Worm (Caenorhabditis elegans) whole organism, L4 larva: ENCODE data around the gene scb-1.
A peak's percentile ranks its signal among the peaks of the same experiment; 100 is the strongest.

Source experiments
- F10B5.3 ChIP-seq: sonication (generic microtip); optimal IDR thresholded peaks from 2 replicates; lab custom pipeline; 2016; ENCODE audit warnings: mild to moderate bottlenecking, missing genetic modification characterization, missing compliant biosample characterization
- F37D6.2 ChIP-seq: sonication (generic microtip); optimal IDR thresholded peaks from 2 replicates; lab custom pipeline; 2016; ENCODE audit warnings: mild to moderate bottlenecking, missing genetic modification characterization, missing compliant biosample characterization
- F49E8.2 ChIP-seq: sonication (generic microtip); optimal IDR thresholded peaks from 2 replicates; lab custom pipeline; 2016; ENCODE audit warnings: missing compliant biosample characterization, mild to moderate bottlenecking, missing genetic modification characterization, borderline replicate concordance
- T26A8.4 ChIP-seq: fragments of 200-800 bp; sonication (Bioruptor generic); IDR thresholded peaks from 2 replicates; pipeline ENCODE4 v1.3.6; 2022; ENCODE audit warnings: missing genetic modification characterization, missing compliant biosample characterization
- Y48G9A.11 ChIP-seq: fragments of 200-800 bp; sonication (Bioruptor generic); IDR thresholded peaks from 2 replicates; pipeline ENCODE4 v1.3.6; 2022; ENCODE audit warnings: missing genetic modification reagents, missing genetic modification characterization, missing compliant biosample characterization
- aly-2 ChIP-seq: sonication (generic microtip); optimal IDR thresholded peaks from 2 replicates; lab custom pipeline; 2018; ENCODE audit warnings: missing biosample characterization, missing genetic modification characterization
- attf-4 ChIP-seq: sonication (generic microtip); optimal IDR thresholded peaks from 3 replicates; lab custom pipeline; 2017; ENCODE audit warnings: missing biosample characterization, missing genetic modification characterization
- ceh-20 ChIP-seq: fragments of 200-800 bp; sonication (Bioruptor generic); IDR thresholded peaks from 2 replicates; pipeline ENCODE4 v1.3.6; 2022; ENCODE audit warnings: missing genetic modification reagents, missing genetic modification characterization, missing compliant biosample characterization
- ces-1 ChIP-seq: fragments of 150-350 bp; sonication (generic microtip); optimal IDR thresholded peaks from 4 replicates; lab custom pipeline; 2014; ENCODE audit warnings: missing biosample characterization, missing genetic modification reagents, missing genetic modification characterization
- ctbp-1 ChIP-seq: fragments of 200-800 bp; sonication (Bioruptor generic); IDR thresholded peaks from 2 replicates; pipeline ENCODE4 v1.3.6; 2022; ENCODE audit warnings: missing genetic modification reagents, missing genetic modification characterization, missing compliant biosample characterization
- daf-19 ChIP-seq: fragments of 200-800 bp; sonication (Bioruptor generic); conservative IDR thresholded peaks from 2 replicates; pipeline ENCODE4 v1.3.6; 2022; ENCODE audit warnings: missing genetic modification characterization, missing compliant biosample characterization
- dmd-6 ChIP-seq: fragments of 200-800 bp; sonication (Bioruptor generic); IDR thresholded peaks from 2 replicates; pipeline ENCODE4 v1.3.6; 2022; ENCODE audit warnings: missing genetic modification reagents, missing genetic modification characterization, missing compliant biosample characterization
- dmd-8 ChIP-seq: fragments of 200-800 bp; sonication (Bioruptor generic); IDR thresholded peaks from 2 replicates; pipeline ENCODE4 v1.3.6; 2022; ENCODE audit warnings: missing genetic modification characterization, missing compliant biosample characterization
- dmd-9 ChIP-seq: fragments of 200-800 bp; sonication (Bioruptor generic); IDR thresholded peaks from 2 replicates; pipeline ENCODE4 v1.3.6; 2022; ENCODE audit warnings: missing genetic modification reagents, missing genetic modification characterization, missing compliant biosample characterization
- dpl-1 ChIP-seq: fragments of 150-350 bp; optimal IDR thresholded peaks from 2 replicates; lab custom pipeline; 2014; ENCODE audit warnings: missing biosample characterization, missing genetic modification reagents, missing genetic modification characterization
- dve-1 ChIP-seq: sonication (generic microtip); optimal IDR thresholded peaks from 2 replicates; lab custom pipeline; 2017; ENCODE audit warnings: antibody characterized with exemption, mild to moderate bottlenecking, missing genetic modification characterization, missing compliant biosample characterization; ENCODE audit not compliant: insufficient read depth
- egl-43 ChIP-seq: fragments of 200-800 bp; sonication (Bioruptor generic); IDR thresholded peaks from 2 replicates; pipeline ENCODE4 v1.3.6; 2022; ENCODE audit warnings: missing genetic modification reagents, missing genetic modification characterization, missing compliant biosample characterization
- fkh-10 ChIP-seq: fragments of 150-350 bp; optimal IDR thresholded peaks from 2 replicates; lab custom pipeline; 2014; ENCODE audit warnings: missing biosample characterization, missing genetic modification reagents, missing genetic modification characterization
- gei-8 ChIP-seq: fragments of 200-800 bp; sonication (Bioruptor generic); optimal IDR thresholded peaks from 2 replicates; lab custom pipeline; 2018; ENCODE audit warnings: mild to moderate bottlenecking, missing genetic modification characterization, missing compliant biosample characterization
- hif-1 ChIP-seq, 2 experiments: sonication (generic microtip); optimal IDR thresholded peaks; 2 replicates each; lab custom pipeline; 2016 to 2017; ENCODE audit warnings: missing compliant biosample characterization in 2 of 2, missing genetic modification characterization in 2 of 2, missing genetic modification reagents in 2 of 2, missing genotype in 2 of 2, mild to moderate bottlenecking in 1 of 2
- hlh-11 ChIP-seq: fragments of 200-800 bp; sonication (Bioruptor generic); optimal IDR thresholded peaks from 2 replicates; lab custom pipeline; 2018; ENCODE audit warnings: mild to moderate bottlenecking, missing genetic modification characterization, missing compliant biosample characterization
- lin-29 ChIP-seq: fragments of 200-800 bp; sonication (Bioruptor generic); IDR thresholded peaks from 2 replicates; pipeline ENCODE4 v1.3.6; 2022; ENCODE audit warnings: missing genetic modification reagents, missing genetic modification characterization, missing compliant biosample characterization
- lin-38 ChIP-seq: fragments of 200-800 bp; sonication (Bioruptor generic); IDR thresholded peaks from 2 replicates; pipeline ENCODE4 v1.3.6; 2022; ENCODE audit warnings: missing genetic modification reagents, missing genetic modification characterization, missing compliant biosample characterization
- lir-3 ChIP-seq: sonication (generic microtip); optimal IDR thresholded peaks from 2 replicates; lab custom pipeline; 2016; ENCODE audit warnings: mild to moderate bottlenecking, missing genetic modification characterization, missing compliant biosample characterization
- lsy-2 ChIP-seq, 2 experiments: fragments of 150-350 bp in 1 of 2; sonication (generic microtip) in 1 of 2; optimal IDR thresholded peaks; 2 replicates each; lab custom pipeline; 2014 to 2017; ENCODE audit warnings: missing biosample characterization in 2 of 2, missing genetic modification characterization in 2 of 2
- madf-5 ChIP-seq, 2 experiments: fragments of 200-800 bp; sonication (Bioruptor generic); IDR thresholded peaks; 2 replicates each; pipeline ENCODE4 v1.3.6; 2022; ENCODE audit warnings: missing compliant biosample characterization in 2 of 2, missing genetic modification characterization in 2 of 2
- madf-9 ChIP-seq: fragments of 200-800 bp; sonication (Bioruptor generic); conservative IDR thresholded peaks from 2 replicates; pipeline ENCODE4 v1.3.6; 2022; ENCODE audit warnings: missing genetic modification reagents, missing genetic modification characterization, missing compliant biosample characterization
- mdl-1 ChIP-seq, 2 experiments: fragments of 150-350 bp in 1 of 2; sonication (generic microtip) in 1 of 2; optimal IDR thresholded peaks; 2 replicates each; lab custom pipeline; 2014 to 2017; ENCODE audit warnings: missing biosample characterization in 2 of 2, missing genetic modification characterization in 2 of 2
- mep-1 ChIP-seq: fragments of 150-350 bp; sonication (generic microtip); optimal IDR thresholded peaks from 3 replicates; lab custom pipeline; 2014; ENCODE audit warnings: missing biosample characterization, missing genetic modification characterization
- mes-2 ChIP-seq: sonication (generic microtip); optimal IDR thresholded peaks from 2 replicates; lab custom pipeline; 2016; ENCODE audit warnings: missing genotype, mild to moderate bottlenecking, missing genetic modification characterization, missing compliant biosample characterization; ENCODE audit not compliant: poor library complexity, severe bottlenecking
- mxl-3 ChIP-seq: fragments of 200-800 bp; sonication (Bioruptor generic); optimal IDR thresholded peaks from 2 replicates; lab custom pipeline; 2018; ENCODE audit warnings: mild to moderate bottlenecking, missing genetic modification characterization, missing compliant biosample characterization
- nhr-111 ChIP-seq: fragments of 200-800 bp; sonication (Bioruptor generic); optimal IDR thresholded peaks from 2 replicates; lab custom pipeline; 2018; ENCODE audit warnings: mild to moderate bottlenecking, missing genetic modification characterization, missing compliant biosample characterization
- nhr-237 ChIP-seq: sonication (generic microtip); optimal IDR thresholded peaks from 2 replicates; lab custom pipeline; 2017; ENCODE audit warnings: missing biosample characterization, missing genetic modification characterization
- nhr-25 ChIP-seq: sonication (generic microtip); optimal IDR thresholded peaks from 2 replicates; lab custom pipeline; 2017; ENCODE audit warnings: missing genetic modification characterization, mild to moderate bottlenecking, missing compliant biosample characterization, antibody characterized with exemption, moderate library complexity, borderline replicate concordance; ENCODE audit not compliant: insufficient read depth
- nhr-41 ChIP-seq: fragments of 200-800 bp; sonication (Bioruptor generic); IDR thresholded peaks from 2 replicates; pipeline ENCODE4 v1.3.6; 2022; ENCODE audit warnings: missing genetic modification reagents, missing genetic modification characterization, missing compliant biosample characterization
- nhr-76 ChIP-seq: fragments of 150-350 bp; optimal IDR thresholded peaks from 2 replicates; lab custom pipeline; 2014; ENCODE audit warnings: missing biosample characterization, missing genetic modification characterization
- pqm-1 ChIP-seq: sonication (generic microtip); optimal IDR thresholded peaks from 2 replicates; lab custom pipeline; 2017; ENCODE audit warnings: missing biosample characterization, missing genetic modification characterization
- saeg-2 ChIP-seq: fragments of 200-800 bp; sonication (Bioruptor generic); IDR thresholded peaks from 2 replicates; pipeline ENCODE4 v1.3.6; 2022; ENCODE audit warnings: missing genetic modification reagents, missing genetic modification characterization, missing compliant biosample characterization
- set-16 ChIP-seq: fragments of 200-800 bp; sonication (Bioruptor generic); IDR thresholded peaks from 2 replicates; pipeline ENCODE4 v1.3.6; 2022; ENCODE audit warnings: missing genetic modification reagents, missing genetic modification characterization, missing compliant biosample characterization
- skn-1 ChIP-seq: fragments of 150-350 bp; optimal IDR thresholded peaks from 2 replicates; lab custom pipeline; 2014; ENCODE audit warnings: missing biosample characterization, missing genetic modification characterization
- snpc-1.2 ChIP-seq: fragments of 200-800 bp; sonication (Bioruptor generic); IDR thresholded peaks from 2 replicates; pipeline ENCODE4 v1.3.6; 2022; ENCODE audit warnings: missing genetic modification reagents, missing genetic modification characterization, missing compliant biosample characterization
- snpc-4 ChIP-seq: fragments of 150-350 bp; optimal IDR thresholded peaks from 2 replicates; lab custom pipeline; 2014; ENCODE audit warnings: missing biosample characterization, missing genetic modification characterization
- spr-1 ChIP-seq: sonication (generic microtip); optimal IDR thresholded peaks from 2 replicates; lab custom pipeline; 2016; ENCODE audit warnings: mild to moderate bottlenecking, missing genetic modification characterization, missing compliant biosample characterization
- spr-3 ChIP-seq: fragments of 200-800 bp; sonication (Bioruptor generic); optimal IDR thresholded peaks from 2 replicates; lab custom pipeline; 2018; ENCODE audit warnings: mild to moderate bottlenecking, missing genetic modification characterization, missing compliant biosample characterization
- unc-62 ChIP-seq, 3 experiments: fragments of 150-350 bp in 1 of 3; sonication (generic microtip); optimal IDR thresholded peaks in 2 of 3; peaks in 1 of 3; 1 replicate in 1 of 3; 2 replicates in 2 of 3; lab custom pipeline; 2014 to 2017; ENCODE audit warnings: missing biosample characterization in 3 of 3, missing genetic modification characterization in 3 of 3, missing genetic modification reagents in 3 of 3, missing genotype in 1 of 3
- vab-7 ChIP-seq: fragments of 200-800 bp; sonication (Bioruptor generic); IDR thresholded peaks from 2 replicates; pipeline ENCODE4 v1.3.6; 2022; ENCODE audit warnings: missing genetic modification reagents, missing genetic modification characterization, missing compliant biosample characterization
- zfp-3 ChIP-seq: fragments of 200-800 bp; sonication (Bioruptor generic); conservative IDR thresholded peaks from 2 replicates; pipeline ENCODE4 v1.3.6; 2022; ENCODE audit warnings: missing genetic modification reagents, missing genetic modification characterization, missing compliant biosample characterization

Gene scb-1

ce11 chrV:11075209-11076027 lies 44.1 kb downstream of the scb-1 start:
- peak; percentile 61 for TF ChIP-seq set-16 (GFP tag; lab: Robert Waterston, UW)
- TF ChIP-seq spr-1 = no peak
- peak; percentile 74 for TF ChIP-seq ctbp-1 (GFP tag; lab: Robert Waterston, UW)
- no peak for TF ChIP-seq ceh-20
- peak; percentile 42 for TF ChIP-seq lin-38 (GFP tag; lab: Robert Waterston, UW)
- TF ChIP-seq mep-1 (tag; lab: Kevin White, UChicago) = peak; percentile 27
- TF ChIP-seq aly-2 = no peak
- peak; percentile 4 for TF ChIP-seq F37D6.2 (tag; lab: Kevin White, UChicago)
- TF ChIP-seq lir-3 (tag; lab: Kevin White, UChicago) = no peak
- peak; percentile 21 for TF ChIP-seq hlh-11 (tag; lab: Kevin White, UChicago)
- TF ChIP-seq lin-29 (GFP tag; lab: Robert Waterston, UW) = no peak; the same call in 1 of the 2 replicates
- TF ChIP-seq dmd-9 (GFP tag; lab: Robert Waterston, UW) = 0 out of 2 replicates have a peak, but pooled peaks have one; percentile 9
- peak; percentile 54; the same call in 1 of the 2 replicates for TF ChIP-seq Y48G9A.11 (GFP tag; lab: Robert Waterston, UW)
- peak; percentile 39 for TF ChIP-seq mes-2 (tag; lab: Kevin White, UChicago)
- TF ChIP-seq hif-1 (tag; optimal IDR thresholded peaks at IDR 0.05; lab: Kevin White, UChicago) = peak in 1 of 2 experiments; percentile 29
- TF ChIP-seq snpc-1.2 (GFP tag; lab: Robert Waterston, UW) = no peak
- TF ChIP-seq nhr-76 (tag; lab: Kevin White, UChicago) = no peak
- no peak for TF ChIP-seq madf-5 (GFP tag; IDR thresholded peaks at IDR 0.05; lab: Robert Waterston, UW)
- no peak for TF ChIP-seq nhr-111 (GFP tag; lab: Kevin White, UChicago)
- TF ChIP-seq F10B5.3 = peak; percentile 52
- TF ChIP-seq nhr-237 (tag; lab: Kevin White, UChicago) = no peak
- no peak for TF ChIP-seq snpc-4 (tag; lab: Kevin White, UChicago)
- TF ChIP-seq madf-9 (GFP tag; lab: Robert Waterston, UW) = no peak
- 0 out of 2 replicates have a peak, but pooled peaks have one; percentile 19 for TF ChIP-seq T26A8.4 (GFP tag; lab: Robert Waterston, UW)
- 0 out of 2 replicates have a peak, but pooled peaks have one; percentile 41 for TF ChIP-seq zfp-3 (GFP tag; lab: Robert Waterston, UW)
- TF ChIP-seq dve-1 = peak; percentile 28
- TF ChIP-seq saeg-2 (GFP tag; lab: Robert Waterston, UW) = no peak
- no peak for TF ChIP-seq dmd-6 (GFP tag; lab: Robert Waterston, UW)
- no peak for TF ChIP-seq spr-3 (GFP tag; lab: Kevin White, UChicago)
- TF ChIP-seq egl-43 (GFP tag; lab: Robert Waterston, UW) = peak; percentile 87
- no peak for TF ChIP-seq F49E8.2 (tag; lab: Kevin White, UChicago)
- peak; percentile 67 for TF ChIP-seq mxl-3 (GFP tag; lab: Kevin White, UChicago)
- TF ChIP-seq daf-19 (GFP tag; lab: Robert Waterston, UW) = no peak
- peak in 1 of 2 experiments; percentile 81 for TF ChIP-seq mdl-1 (tag; optimal IDR thresholded peaks at IDR 0.05; lab: Kevin White, UChicago)
- TF ChIP-seq attf-4 (tag; lab: Kevin White, UChicago) = no peak
- no peak for TF ChIP-seq gei-8
- TF ChIP-seq skn-1 (tag; lab: Kevin White, UChicago) = no peak
- TF ChIP-seq nhr-25 (tag; lab: Kevin White, UChicago) = peak; percentile 18
- TF ChIP-seq ces-1 = no peak
- TF ChIP-seq unc-62 (GFP tag; optimal IDR thresholded peaks at IDR 0.05 in 1 of 2; lab: Kevin White, UChicago) = peak in 1 of 2 experiments; percentile 93
- no peak for TF ChIP-seq unc-62 (tag; optimal IDR thresholded peaks at IDR 0.05; lab: Kevin White, UChicago)
- no peak for TF ChIP-seq vab-7
- peak; percentile 34 for TF ChIP-seq fkh-10 (GFP tag; lab: Kevin White, UChicago)
- peak; percentile 7 for TF ChIP-seq dpl-1 (GFP tag; lab: Kevin White, UChicago)
- TF ChIP-seq dmd-8 = 0 out of 2 replicates have a peak, but pooled peaks have one; percentile 44
- no peak for TF ChIP-seq pqm-1 (tag; lab: Kevin White, UChicago)
- no peak for TF ChIP-seq nhr-41 (GFP tag; lab: Robert Waterston, UW)
- TF ChIP-seq lsy-2 (tag; optimal IDR thresholded peaks at IDR 0.05; lab: Kevin White, UChicago) = peak in 1 of 2 experiments; percentile 27
